Fruit fly (Drosophila melanogaster) whole organism, wandering third instar larva: Measurements from ENCODE around the gene CG43931.
A peak's percentile ranks its signal among the peaks of the same experiment; 100 is the strongest.

Experiments used
- CG9705 ChIP-seq: fragments of 200-800 bp; sonication (Bioruptor generic); optimal IDR thresholded peaks from 2 replicates; lab custom pipeline; 2018; ENCODE audit warnings: missing biosample characterization, mild to moderate bottlenecking, missing genetic modification characterization
- Dif ChIP-seq: fragments of 200-275, 200-300 bp; sonication (Bioruptor generic); optimal IDR thresholded peaks from 2 replicates; lab custom pipeline; 2018; ENCODE audit warnings: missing biosample characterization, missing genetic modification characterization; ENCODE audit not compliant: partially characterized antibody
- Hr78 ChIP-seq: fragments of >200 bp; optimal IDR thresholded peaks from 2 replicates; lab custom pipeline; 2017; ENCODE audit warnings: missing biosample characterization, missing genetic modification characterization
- Hr83 ChIP-seq: fragments of 200-300 bp; sonication (Bioruptor generic); optimal IDR thresholded peaks from 2 replicates; lab custom pipeline; 2016; ENCODE audit warnings: missing biosample characterization, mild to moderate bottlenecking, missing genetic modification characterization, moderate library complexity; ENCODE audit not compliant: poor library complexity, severe bottlenecking
- br ChIP-seq: fragments of 200-800 bp; sonication (Bioruptor generic); optimal IDR thresholded peaks from 2 replicates; lab custom pipeline; 2016; ENCODE audit warnings: missing biosample characterization, missing genetic modification characterization
- brk ChIP-seq: fragments of 200-800 bp; sonication (Bioruptor generic); optimal IDR thresholded peaks from 2 replicates; lab custom pipeline; 2016; ENCODE audit warnings: missing biosample characterization, mild to moderate bottlenecking, missing genetic modification characterization
- h ChIP-seq: fragments of 200-800 bp; sonication (Bioruptor generic); optimal IDR thresholded peaks from 3 replicates; lab custom pipeline; 2016; ENCODE audit warnings: missing biosample characterization, mild to moderate bottlenecking, missing genetic modification characterization
- psq ChIP-seq: fragments of 200-800 bp; sonication (Bioruptor generic); optimal IDR thresholded peaks from 3 replicates; lab custom pipeline; 2017; ENCODE audit warnings: missing biosample characterization, mild to moderate bottlenecking, missing genetic modification characterization, moderate library complexity
- usp ChIP-seq: fragments of >200 bp; optimal IDR thresholded peaks from 2 replicates; lab custom pipeline; 2017; ENCODE audit warnings: missing biosample characterization, missing genetic modification characterization

dm6 chr3L:20933706-20934105 is 36.3 kb downstream of the CG43931 start:
- TF ChIP-seq Dif (GFP tag; lab: Kevin White, UChicago) = no peak
- peak; percentile 27 for TF ChIP-seq h (GFP tag; lab: Kevin White, UChicago)
- no peak for TF ChIP-seq Hr78 (GFP tag; lab: Kevin White, UChicago)
- no peak for TF ChIP-seq usp (GFP tag; lab: Kevin White, UChicago)
- TF ChIP-seq br (GFP tag; lab: Kevin White, UChicago) = peak; percentile 21
- TF ChIP-seq psq (GFP tag; lab: Kevin White, UChicago) = no peak
- TF ChIP-seq CG9705 (GFP tag; lab: Kevin White, UChicago) = no peak
- no peak for TF ChIP-seq Hr83 (GFP tag; lab: Kevin White, UChicago)
- no peak for TF ChIP-seq brk (GFP tag; lab: Kevin White, UChicago)
